Worm (Caenorhabditis elegans): ENCODE measurements around the gene T05G5.1.

The T05G5.1 gene

ce11 chrIII:9766175-9766574 lies 23.0 kb upstream of the T05G5.1 start, which contains the start of gene cbp-1 (continued):
- TF ChIP-seq nhr-47 (tag; optimal IDR thresholded peaks at IDR 0.05) (peak; percentile 48), lin-39 (tag; optimal IDR thresholded peaks at IDR 0.05) (peak; percentile 13), fkh-10 (GFP tag; optimal IDR thresholded peaks at IDR 0.05) (no peak), nhr-71 (tag; optimal IDR thresholded peaks at IDR 0.05) (peak; percentile 63), skn-1 (tag; optimal IDR thresholded peaks at IDR 0.05) (no peak), isw-1 (GFP tag; IDR thresholded peaks at IDR 0.05) (no peak), egl-27 (tag; optimal IDR thresholded peaks at IDR 0.05) (no peak), C34B4.2 (tag; optimal IDR thresholded peaks at IDR 0.05) (no peak), Y116A8C.19 (tag; optimal IDR thresholded peaks at IDR 0.05; ENCODE audit: borderline replicate concordance) (no peak), irx-1 (tag; optimal IDR thresholded peaks at IDR 0.05) (no peak), egl-13 (tag; optimal IDR thresholded peaks at IDR 0.05) (no peak), nhr-12 (tag; optimal IDR thresholded peaks at IDR 0.05) (no peak), unc-130 (tag; optimal IDR thresholded peaks at IDR 0.05) (peak; percentile 51), efl-3 (GFP tag; optimal IDR thresholded peaks at IDR 0.05) (no peak), unc-30 (tag; optimal IDR thresholded peaks at IDR 0.05) (no peak), lir-3 (tag; optimal IDR thresholded peaks at IDR 0.05; ENCODE audit: poor library complexity) (no peak), mef-2 (tag; optimal IDR thresholded peaks at IDR 0.05) (no peak), rnt-1 (tag; optimal IDR thresholded peaks at IDR 0.05) (peak; percentile 80), nhr-77 (tag; optimal IDR thresholded peaks at IDR 0.05) (no peak), snpc-4 (tag; optimal IDR thresholded peaks at IDR 0.05) (peak; percentile 33), ceh-63 (GFP tag; optimal IDR thresholded peaks at IDR 0.05) (no peak), grh-1 (GFP tag; IDR thresholded peaks at IDR 0.05) (no peak), zip-4 (GFP tag; optimal IDR thresholded peaks at IDR 0.05) (no peak), mep-1 (tag; optimal IDR thresholded peaks at IDR 0.05) (no peak), lin-14 (GFP tag; optimal IDR thresholded peaks at IDR 0.05) (peak; percentile 89), nhr-237 (tag; optimal IDR thresholded peaks at IDR 0.05) (no peak), alr-1 (tag; optimal IDR thresholded peaks at IDR 0.05; ENCODE audit: borderline replicate concordance) (no peak), fkh-8 (tag; optimal IDR thresholded peaks at IDR 0.05) (no peak), F16B12.6 (tag; optimal IDR thresholded peaks at IDR 0.05) (no peak), ceh-82 (tag; optimal IDR thresholded peaks at IDR 0.05) (peak; percentile 3 to 54 (median 4)), lin-35 (GFP tag; optimal IDR thresholded peaks at IDR 0.05) (peak; percentile 14 to 26), ceh-90 (tag; optimal IDR thresholded peaks at IDR 0.05) (no peak), lin-13 (GFP tag; optimal IDR thresholded peaks at IDR 0.05) (no peak), dsc-1 (tag; optimal IDR thresholded peaks at IDR 0.05) (peak; percentile 57), ztf-4 (tag; optimal IDR thresholded peaks at IDR 0.05) (no peak), elt-3 (tag; optimal IDR thresholded peaks at IDR 0.05) (peak in 1 of 6 experiments; percentile 15), ets-5 (GFP tag; IDR thresholded peaks at IDR 0.05) (no peak), ztf-11 (tag; optimal IDR thresholded peaks at IDR 0.05) (peak in 1 of 2 experiments; percentile 47), mdl-1 (tag; optimal IDR thresholded peaks at IDR 0.05) (peak in 1 of 2 experiments; percentile 44), dpl-1 (GFP tag; optimal IDR thresholded peaks at IDR 0.05) (peak in 2 of 3 experiments; percentile 37 to 46), tlp-1 (tag; optimal IDR thresholded peaks at IDR 0.05) (no peak), nhr-85 (tag) (peak; percentile 14), lsy-2 (tag; optimal IDR thresholded peaks at IDR 0.05) (peak; percentile 81 to 85), elt-2 (tag; optimal IDR thresholded peaks at IDR 0.05) (no peak), efl-1 (optimal IDR thresholded peaks at IDR 0.05) (peak; percentile 69 to 75), efl-1 (GFP tag; optimal IDR thresholded peaks at IDR 0.05 in 1 of 2) (peak; percentile 16 to 90), C16A3.4 (tag; optimal IDR thresholded peaks at IDR 0.05) (no peak), unc-98 (GFP tag; IDR thresholded peaks at IDR 0.05) (no peak), hlh-4 (tag; optimal IDR thresholded peaks at IDR 0.05) (no peak), blmp-1 (tag; optimal IDR thresholded peaks at IDR 0.05) (no peak), sptf-1 (tag; optimal IDR thresholded peaks at IDR 0.05) (no peak), jun-1 (tag; optimal IDR thresholded peaks at IDR 0.05) (peak; percentile 12), pag-3 (tag; optimal IDR thresholded peaks at IDR 0.05; ENCODE audit: borderline replicate concordance, insufficient read depth) (no peak)
